Fruit fly (Drosophila melanogaster): ENCODE results near the gene Bka.

The Bka gene

DNA sequence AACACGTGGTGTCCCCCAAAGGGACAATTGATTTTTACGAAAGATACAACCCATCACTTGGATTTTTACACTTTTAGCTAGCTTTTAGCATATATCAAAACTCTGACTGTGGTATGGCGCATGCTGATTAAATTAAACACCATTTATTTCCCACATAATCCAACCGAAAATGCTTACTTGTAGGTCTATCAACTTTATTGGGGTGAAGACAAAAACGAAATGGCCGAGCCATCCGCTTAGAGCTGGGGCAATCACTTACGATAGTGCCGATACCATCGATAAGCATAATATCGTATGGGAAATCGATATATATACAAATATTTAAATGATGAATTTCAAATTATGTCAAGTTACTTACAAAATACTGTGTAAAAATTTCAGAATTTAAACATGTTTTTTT, 2.2 kb downstream of the Bka start, which contains the start of gene RpS2 (continued):
- TF ChIP-seq disco-r (GFP tag; optimal IDR thresholded peaks at IDR 0.05) (peak; percentile 7), tgo (GFP tag; IDR thresholded peaks at IDR 0.05) (no peak), CG11723 (GFP tag; optimal IDR thresholded peaks at IDR 0.05) (no peak), YL-1 (GFP tag; optimal IDR thresholded peaks at IDR 0.05) (peak; percentile 92), cas (GFP tag; IDR thresholded peaks at IDR 0.05) (peak; percentile 51; the same call in 1 of the 2 replicates), CG11093 (GFP tag; IDR thresholded peaks at IDR 0.05) (no peak), CG6854 (GFP tag; optimal IDR thresholded peaks at IDR 0.05) (peak; percentile 26), CG4730 (GFP tag; IDR thresholded peaks at IDR 0.05) (no peak), Optix (GFP tag; IDR thresholded peaks at IDR 0.05) (no peak), pfk (GFP tag; optimal IDR thresholded peaks at IDR 0.05) (peak; percentile 64), cad (GFP tag; optimal IDR thresholded peaks at IDR 0.05) (no peak), fru (optimal IDR thresholded peaks at IDR 0.05) (no peak), vnd (GFP tag; IDR thresholded peaks at IDR 0.05; ENCODE audit: partially characterized antibody) (peak; percentile 98), ERR (GFP tag; optimal IDR thresholded peaks at IDR 0.05) (no peak), tap (tag; optimal IDR thresholded peaks at IDR 0.05) (no peak), gem (tag; optimal IDR thresholded peaks at IDR 0.05) (peak; percentile 30), Hmx (GFP tag; optimal IDR thresholded peaks at IDR 0.05) (no peak), CrebB (tag; optimal IDR thresholded peaks at IDR 0.05) (peak; percentile 67), kni (GFP tag; optimal IDR thresholded peaks at IDR 0.05) (peak; percentile 38), CG11560 (tag; IDR thresholded peaks at IDR 0.05) (no peak), sna (GFP tag; IDR thresholded peaks at IDR 0.05; ENCODE audit: partially characterized antibody) (peak; percentile 98), CG30020 (tag; optimal IDR thresholded peaks at IDR 0.05) (peak; percentile 22), pan (optimal IDR thresholded peaks at IDR 0.05) (no peak), pan (GFP tag; optimal IDR thresholded peaks at IDR 0.05 in 1 of 2, IDR thresholded peaks at IDR 0.05 in 1 of 2) (peak in 1 of 2 experiments; percentile 7), CG8359 (GFP tag; optimal IDR thresholded peaks at IDR 0.05; ENCODE audit: borderline replicate concordance) (no peak), Abd-B (GFP tag; optimal IDR thresholded peaks at IDR 0.05) (no peak), Ravus (GFP tag; IDR thresholded peaks at IDR 0.05) (no peak), CG6791 (GFP tag; IDR thresholded peaks at IDR 0.05; ENCODE audit: partially characterized antibody) (peak; percentile 99), CG11504 (tag; optimal IDR thresholded peaks at IDR 0.05) (no peak), lola (GFP tag; optimal IDR thresholded peaks at IDR 0.05) (no peak), CG1233 (GFP tag; optimal IDR thresholded peaks at IDR 0.05) (no peak), Sox102F (GFP tag; optimal IDR thresholded peaks at IDR 0.05) (no peak), br (optimal IDR thresholded peaks at IDR 0.05) (no peak), CG7963 (GFP tag; IDR thresholded peaks at IDR 0.05; ENCODE audit: partially characterized antibody) (peak; percentile 99), Asciz (GFP tag; optimal IDR thresholded peaks at IDR 0.05) (peak; percentile 11), Dip3 (GFP tag; optimal IDR thresholded peaks at IDR 0.05) (no peak), sob (GFP tag; IDR thresholded peaks at IDR 0.05) (peak; percentile 65), CG18599 (GFP tag; optimal IDR thresholded peaks at IDR 0.05) (no peak), CG5180 (GFP tag; optimal IDR thresholded peaks at IDR 0.05) (no peak), grau (tag; optimal IDR thresholded peaks at IDR 0.05) (no peak), maf-S (GFP tag; optimal IDR thresholded peaks at IDR 0.05) (no peak), org-1 (GFP tag; optimal IDR thresholded peaks at IDR 0.05) (no peak), MBD-R2 (GFP tag; IDR thresholded peaks at IDR 0.05) (peak; percentile 59), CG2889 (GFP tag; IDR thresholded peaks at IDR 0.05) (no peak; the same call in 2 of the 3 replicates), CG9797 (GFP tag; optimal IDR thresholded peaks at IDR 0.05) (peak; percentile 34), CG6689 (GFP tag; IDR thresholded peaks at IDR 0.05) (0 out of 2 replicates have a peak, but pooled peaks have one; percentile 15), NfI (GFP tag; optimal IDR thresholded peaks at IDR 0.05) (peak; percentile 16), abd-A (tag; optimal IDR thresholded peaks at IDR 0.05) (no peak), CG10267 (tag; optimal IDR thresholded peaks at IDR 0.05) (peak; percentile 65), Fer1 (GFP tag; optimal IDR thresholded peaks at IDR 0.05) (peak; percentile 52)
